Worm (Caenorhabditis elegans) whole organism, L2 larva: Measurements from ENCODE around the gene C28C12.11.

Source experiments
- aly-2 ChIP-seq: fragments of 150-350 bp; optimal IDR thresholded peaks from 2 replicates; lab custom pipeline; 2014; ENCODE audit warnings: missing biosample characterization, missing genetic modification characterization
- ceh-82 ChIP-seq: fragments of 150-350 bp; optimal IDR thresholded peaks from 2 replicates; lab custom pipeline; 2014; ENCODE audit warnings: missing biosample characterization, missing genetic modification characterization
- dmd-4 ChIP-seq: sonication (generic microtip); optimal IDR thresholded peaks from 2 replicates; lab custom pipeline; 2017; ENCODE audit warnings: missing biosample characterization, missing genetic modification characterization
- elt-3 ChIP-seq: sonication (generic microtip); optimal IDR thresholded peaks from 2 replicates; lab custom pipeline; 2017; ENCODE audit warnings: missing biosample characterization, missing genetic modification characterization
- lsy-2 ChIP-seq, 2 experiments: fragments of 150-350 bp in 1 of 2; sonication (generic microtip) in 1 of 2; optimal IDR thresholded peaks; 2 replicates each; lab custom pipeline; 2014 to 2017; ENCODE audit warnings: missing biosample characterization in 2 of 2, missing genetic modification characterization in 2 of 2
- nhr-25 ChIP-seq: fragments of 150-350 bp; sonication (generic microtip); optimal IDR thresholded peaks from 3 replicates; lab custom pipeline; 2014; ENCODE audit warnings: missing biosample characterization, missing genetic modification characterization
- snpc-4 ChIP-seq: fragments of 150-350 bp; optimal IDR thresholded peaks from 2 replicates; lab custom pipeline; 2014; ENCODE audit warnings: missing biosample characterization, missing genetic modification characterization
- unc-39 ChIP-seq: fragments of 150-350 bp; optimal IDR thresholded peaks from 2 replicates; lab custom pipeline; 2014; ENCODE audit warnings: missing biosample characterization, missing genetic modification characterization
- unc-62 ChIP-seq: fragments of 150-350 bp; optimal IDR thresholded peaks from 2 replicates; lab custom pipeline; 2014; ENCODE audit warnings: missing biosample characterization, missing genetic modification reagents, missing genetic modification characterization
- zag-1 ChIP-seq: fragments of 150-350 bp; optimal IDR thresholded peaks from 2 replicates; lab custom pipeline; 2014; ENCODE audit warnings: missing biosample characterization, missing genetic modification characterization
- ztf-11 ChIP-seq: sonication (generic microtip); optimal IDR thresholded peaks from 2 replicates; lab custom pipeline; 2017; ENCODE audit warnings: missing biosample characterization, missing genetic modification characterization

DNA sequence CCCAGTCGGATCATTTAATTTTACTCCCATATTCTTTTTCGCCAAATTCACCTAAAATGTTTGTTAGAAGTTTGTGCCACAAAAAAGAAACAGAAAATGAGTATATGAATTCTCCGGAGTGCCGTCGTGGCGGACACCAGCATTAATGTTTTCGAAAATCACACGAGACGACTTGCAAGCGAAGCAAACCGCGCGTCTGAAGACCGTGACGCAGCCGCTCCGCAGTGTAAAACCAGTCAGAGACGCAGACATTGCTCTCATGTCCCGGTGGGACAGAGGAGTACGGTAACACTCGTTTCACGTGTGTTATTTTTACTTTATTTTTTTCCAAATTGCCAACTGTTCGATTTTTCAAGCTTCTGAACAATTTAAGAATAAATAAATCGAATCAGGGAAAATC lies 41.1 kb upstream of the C28C12.11 start, which contains the start of the genes T26A8.4 and pdtf-1:
- TF ChIP-seq zag-1 (tag; lab: Kevin White, UChicago) (peak; percentile 87), unc-39 (tag; lab: Kevin White, UChicago) (no peak), dmd-4 (tag; lab: Kevin White, UChicago) (no peak), ceh-82 (peak; percentile 90), lsy-2 (tag; optimal IDR thresholded peaks at IDR 0.05; lab: Kevin White, UChicago) (peak; percentile 98 to 100), aly-2 (tag; lab: Kevin White, UChicago) (no peak), elt-3 (tag; lab: Kevin White, UChicago) (no peak), ztf-11 (tag; lab: Kevin White, UChicago) (no peak), nhr-25 (tag; lab: Kevin White, UChicago) (peak; percentile 96), unc-62 (GFP tag; lab: Kevin White, UChicago) (peak; percentile 43), snpc-4 (tag; lab: Kevin White, UChicago) (peak; percentile 94)
